Fruit fly (Drosophila melanogaster) whole organism, prepupa: ENCODE data around the gene CG10013.

Experiments
- CG11902 ChIP-seq: fragments of 200-800 bp; sonication (Bioruptor generic); optimal IDR thresholded peaks from 3 replicates; lab custom pipeline; 2016; ENCODE audit warnings: missing biosample characterization, missing genetic modification characterization
- CG6163 ChIP-seq: fragments of 200-800 bp; sonication (Bioruptor generic); IDR thresholded peaks from 3 replicates; pipeline ENCODE4 v1.3.6; 2022; ENCODE audit warnings: missing biosample characterization, missing genetic modification characterization
- CG7368 ChIP-seq: fragments of 200-800 bp; sonication (Bioruptor generic); optimal IDR thresholded peaks from 3 replicates; lab custom pipeline; 2016; ENCODE audit warnings: missing biosample characterization, missing genetic modification characterization
- CG9139 ChIP-seq: fragments of 200-800 bp; sonication (Bioruptor generic); optimal IDR thresholded peaks from 3 replicates; lab custom pipeline; 2017; ENCODE audit warnings: missing biosample characterization, mild to moderate bottlenecking, missing genetic modification characterization
- Gug ChIP-seq: fragments of 200-800 bp; sonication (Bioruptor generic); IDR thresholded peaks from 2 replicates; pipeline ENCODE4 v1.3.6; 2022; ENCODE audit warnings: missing biosample characterization, missing genetic modification characterization
- OdsH ChIP-seq: fragments of 200-800 bp; sonication (Bioruptor generic); optimal IDR thresholded peaks from 3 replicates; lab custom pipeline; 2016; ENCODE audit warnings: missing biosample characterization, missing genetic modification characterization

DNA sequence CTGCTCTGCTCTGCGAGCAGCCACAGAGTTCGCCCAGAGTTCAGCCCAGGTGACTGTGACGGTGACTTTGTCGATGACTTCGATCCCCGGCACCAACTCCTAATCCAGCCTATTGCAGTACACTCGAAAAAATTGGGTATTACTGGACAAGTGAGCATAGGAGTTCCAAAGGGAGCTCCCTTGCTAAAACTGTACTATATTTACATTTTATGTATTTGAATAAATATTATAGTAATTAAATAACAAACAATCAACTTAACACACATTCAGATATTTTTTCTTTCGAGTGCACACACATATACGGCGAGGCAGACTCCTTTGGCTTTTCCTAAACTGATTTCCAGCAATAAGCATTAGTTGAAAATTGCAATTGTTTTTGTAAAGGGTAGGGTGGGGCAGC, 7.9 kb upstream of the CG10013 start:
- TF ChIP-seq CG11902, result no peak
- peak; percentile 25 for TF ChIP-seq OdsH (GFP tag; lab: Kevin White, UChicago)
- TF ChIP-seq CG6163 (GFP tag; lab: Robert Waterston, UW), result peak; percentile 59; the same call in 1 of the 3 replicates
- TF ChIP-seq Gug (GFP tag; lab: Robert Waterston, UW), result peak; percentile 62; the same call in 1 of the 2 replicates
- TF ChIP-seq CG7368 (GFP tag; lab: Kevin White, UChicago), result no peak
- TF ChIP-seq CG9139 (GFP tag; lab: Kevin White, UChicago), result no peak
